Worm (Caenorhabditis elegans): ENCODE measurements around the gene hmg-12.

DNA sequence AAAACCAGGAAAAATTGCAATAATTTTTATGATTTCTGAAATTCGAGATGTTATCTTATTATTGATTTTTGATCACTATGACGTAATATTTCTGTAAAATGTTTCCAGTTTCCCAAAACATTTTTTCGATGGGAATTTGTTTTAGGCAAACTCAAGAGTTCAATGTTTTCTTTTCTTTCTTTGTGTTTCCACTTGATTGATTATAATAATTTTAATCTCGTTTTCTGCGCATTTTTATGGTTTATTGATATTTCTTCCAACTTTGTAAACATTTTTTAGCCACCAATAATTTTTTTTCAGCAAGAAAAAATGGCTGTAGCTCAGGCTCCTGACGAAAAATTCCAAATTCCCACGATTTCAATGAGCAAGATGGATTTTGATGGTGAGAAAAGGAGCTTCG, 37.9 kb downstream of the hmg-12 start, which contains the start of gene W03C9.6:
- TF ChIP-seq unc-62 (GFP tag; optimal IDR thresholded peaks at IDR 0.05) (no peak), ceh-82 (tag; optimal IDR thresholded peaks at IDR 0.05) (no peak)
